Worm (Caenorhabditis elegans) whole organism, L2 larva: Measurements from ENCODE around the gene mec-7.

Source experiments
- C34F6.9 ChIP-seq: fragments of 150-350 bp; optimal IDR thresholded peaks from 2 replicates; lab custom pipeline; 2014; ENCODE audit warnings: missing biosample characterization, missing genetic modification characterization
- F13H6.1 ChIP-seq: sonication (generic microtip); optimal IDR thresholded peaks from 2 replicates; lab custom pipeline; 2016; ENCODE audit warnings: missing genetic modification characterization, missing compliant biosample characterization
- R02D3.7 ChIP-seq: fragments of 150-350 bp; optimal IDR thresholded peaks from 2 replicates; lab custom pipeline; 2014; ENCODE audit warnings: missing biosample characterization, missing genetic modification characterization
- ZK546.5 ChIP-seq: sonication (generic microtip); optimal IDR thresholded peaks from 2 replicates; lab custom pipeline; 2017; ENCODE audit warnings: missing biosample characterization, missing genetic modification characterization
- aly-2 ChIP-seq: fragments of 150-350 bp; optimal IDR thresholded peaks from 2 replicates; lab custom pipeline; 2014; ENCODE audit warnings: missing biosample characterization, missing genetic modification characterization
- ama-1 ChIP-seq: fragments of 150-350 bp; optimal IDR thresholded peaks from 2 replicates; lab custom pipeline; 2018; ENCODE audit warnings: inconsistent platforms
- blmp-1 ChIP-seq: sonication (generic microtip); optimal IDR thresholded peaks from 2 replicates; lab custom pipeline; 2017; ENCODE audit warnings: missing genetic modification characterization, mild to moderate bottlenecking, missing compliant biosample characterization, antibody characterized with exemption, moderate library complexity; ENCODE audit not compliant: insufficient read depth
- ceh-16 ChIP-seq: fragments of 150-350 bp; optimal IDR thresholded peaks from 2 replicates; lab custom pipeline; 2014; ENCODE audit warnings: missing biosample characterization, missing genetic modification characterization
- ceh-82 ChIP-seq: fragments of 150-350 bp; optimal IDR thresholded peaks from 2 replicates; lab custom pipeline; 2014; ENCODE audit warnings: missing biosample characterization, missing genetic modification characterization
- crh-2 ChIP-seq: sonication (generic microtip); optimal IDR thresholded peaks from 2 replicates; lab custom pipeline; 2017; ENCODE audit warnings: missing biosample characterization, missing genetic modification characterization
- dmd-4 ChIP-seq: sonication (generic microtip); optimal IDR thresholded peaks from 2 replicates; lab custom pipeline; 2017; ENCODE audit warnings: missing biosample characterization, missing genetic modification characterization
- egl-27 ChIP-seq: sonication (generic microtip); optimal IDR thresholded peaks from 3 replicates; lab custom pipeline; 2017; ENCODE audit warnings: missing biosample characterization, missing genetic modification reagents, missing genetic modification characterization
- elt-3 ChIP-seq: sonication (generic microtip); optimal IDR thresholded peaks from 2 replicates; lab custom pipeline; 2017; ENCODE audit warnings: missing biosample characterization, missing genetic modification characterization
- fos-1 ChIP-seq: fragments of 150-350 bp; optimal IDR thresholded peaks from 2 replicates; lab custom pipeline; 2014; ENCODE audit warnings: missing biosample characterization, missing genetic modification characterization
- gmeb-1 ChIP-seq: fragments of 150-350 bp; optimal IDR thresholded peaks from 2 replicates; lab custom pipeline; 2014; ENCODE audit warnings: missing biosample characterization, missing genetic modification characterization
- lin-11 ChIP-seq: fragments of 150-350 bp; sonication (generic microtip); optimal IDR thresholded peaks from 2 replicates; lab custom pipeline; 2014; ENCODE audit warnings: missing biosample characterization, missing genetic modification characterization, inconsistent platforms, mixed read lengths
- lin-13 ChIP-seq: fragments of 150-350 bp; optimal IDR thresholded peaks from 2 replicates; lab custom pipeline; 2014; ENCODE audit warnings: missing biosample characterization, missing genetic modification reagents, missing genetic modification characterization
- lin-39 ChIP-seq: fragments of 150-350 bp; optimal IDR thresholded peaks from 2 replicates; lab custom pipeline; 2014; ENCODE audit warnings: missing biosample characterization, missing genetic modification reagents, missing genetic modification characterization
- lsy-2 ChIP-seq, 2 experiments: fragments of 150-350 bp in 1 of 2; sonication (generic microtip) in 1 of 2; optimal IDR thresholded peaks; 2 replicates each; lab custom pipeline; 2014 to 2017; ENCODE audit warnings: missing biosample characterization in 2 of 2, missing genetic modification characterization in 2 of 2
- mab-5 ChIP-seq: fragments of 150-350 bp; optimal IDR thresholded peaks from 2 replicates; lab custom pipeline; 2014; ENCODE audit warnings: missing biosample characterization, missing genetic modification characterization
- mbf-1 ChIP-seq: sonication (generic microtip); optimal IDR thresholded peaks from 2 replicates; lab custom pipeline; 2017; ENCODE audit warnings: missing biosample characterization, missing genetic modification characterization
- mdl-1 ChIP-seq, 2 experiments: fragments of 150-350 bp in 1 of 2; sonication (generic microtip) in 1 of 2; optimal IDR thresholded peaks; 2 replicates each; lab custom pipeline; 2017; ENCODE audit warnings: missing biosample characterization in 2 of 2, missing genetic modification characterization in 2 of 2
- nhr-11 ChIP-seq: fragments of 150-350 bp; optimal IDR thresholded peaks from 2 replicates; lab custom pipeline; 2014; ENCODE audit warnings: missing biosample characterization, missing genetic modification characterization
- nhr-129 ChIP-seq: fragments of 150-350 bp; optimal IDR thresholded peaks from 2 replicates; lab custom pipeline; 2014; ENCODE audit warnings: missing biosample characterization, missing genetic modification characterization
- nhr-21 ChIP-seq: fragments of 150-350 bp; optimal IDR thresholded peaks from 2 replicates; lab custom pipeline; 2014; ENCODE audit warnings: missing biosample characterization, missing genetic modification characterization
- nhr-23 ChIP-seq: fragments of 150-350 bp; optimal IDR thresholded peaks from 2 replicates; lab custom pipeline; 2014; ENCODE audit warnings: missing biosample characterization, missing genetic modification reagents, missing genetic modification characterization
- nhr-237 ChIP-seq: fragments of 150-350 bp; optimal IDR thresholded peaks from 2 replicates; lab custom pipeline; 2014; ENCODE audit warnings: missing biosample characterization, missing genetic modification characterization
- nhr-25 ChIP-seq: fragments of 150-350 bp; sonication (generic microtip); optimal IDR thresholded peaks from 3 replicates; lab custom pipeline; 2014; ENCODE audit warnings: missing biosample characterization, missing genetic modification characterization
- nhr-6 ChIP-seq: fragments of 150-350 bp; optimal IDR thresholded peaks from 2 replicates; lab custom pipeline; 2014; ENCODE audit warnings: missing biosample characterization, missing genetic modification characterization
- nhr-77 ChIP-seq: fragments of 150-350 bp; optimal IDR thresholded peaks from 2 replicates; lab custom pipeline; 2014; ENCODE audit warnings: missing biosample characterization, missing genetic modification characterization
- peb-1 ChIP-seq: fragments of 150-350 bp; optimal IDR thresholded peaks from 2 replicates; lab custom pipeline; 2014; ENCODE audit warnings: missing biosample characterization, missing genetic modification characterization
- sem-4 ChIP-seq: fragments of 150-350 bp; optimal IDR thresholded peaks from 2 replicates; lab custom pipeline; 2014; ENCODE audit warnings: missing biosample characterization, missing genetic modification reagents, missing genetic modification characterization
- skn-1 ChIP-seq: sonication (generic microtip); optimal IDR thresholded peaks from 2 replicates; lab custom pipeline; 2017; ENCODE audit warnings: missing biosample characterization, missing genetic modification characterization
- sma-3 ChIP-seq: sonication (generic microtip); optimal IDR thresholded peaks from 2 replicates; lab custom pipeline; 2016; ENCODE audit warnings: missing genetic modification reagents, missing genetic modification characterization, missing compliant biosample characterization
- sma-9 ChIP-seq, 2 experiments: fragments of 150-350 bp in 1 of 2; sonication (generic microtip) in 1 of 2; optimal IDR thresholded peaks; 2 replicates each; lab custom pipeline; 2014 to 2016; ENCODE audit warnings: missing genetic modification characterization in 2 of 2, mild to moderate bottlenecking in 1 of 2, missing biosample characterization in 1 of 2, missing compliant biosample characterization in 1 of 2, missing genetic modification reagents in 1 of 2, moderate library complexity in 1 of 2
- snpc-4 ChIP-seq: fragments of 150-350 bp; optimal IDR thresholded peaks from 2 replicates; lab custom pipeline; 2014; ENCODE audit warnings: missing biosample characterization, missing genetic modification characterization
- unc-39 ChIP-seq: fragments of 150-350 bp; optimal IDR thresholded peaks from 2 replicates; lab custom pipeline; 2014; ENCODE audit warnings: missing biosample characterization, missing genetic modification characterization
- unc-55 ChIP-seq: fragments of 150-350 bp; sonication (generic microtip); optimal IDR thresholded peaks from 3 replicates; lab custom pipeline; 2014; ENCODE audit warnings: missing biosample characterization, missing genetic modification reagents, missing genetic modification characterization
- zag-1 ChIP-seq: fragments of 150-350 bp; optimal IDR thresholded peaks from 2 replicates; lab custom pipeline; 2014; ENCODE audit warnings: missing biosample characterization, missing genetic modification characterization
- ztf-1 ChIP-seq: fragments of 200-800 bp; sonication (Bioruptor generic); conservative IDR thresholded peaks from 2 replicates; pipeline ENCODE4 v1.3.6; 2022; ENCODE audit warnings: missing genetic modification characterization, missing compliant biosample characterization
- ztf-11 ChIP-seq: sonication (generic microtip); optimal IDR thresholded peaks from 2 replicates; lab custom pipeline; 2017; ENCODE audit warnings: missing biosample characterization, missing genetic modification characterization
- ztf-4 ChIP-seq: fragments of 150-350 bp; optimal IDR thresholded peaks from 2 replicates; lab custom pipeline; 2014; ENCODE audit warnings: missing biosample characterization, missing genetic modification characterization

mec-7 gene

ce11 chrX:7794306-7794743 is 17.8 kb upstream of the mec-7 start:
- peak; percentile 57 for TF ChIP-seq sma-9 (GFP tag; optimal IDR thresholded peaks at IDR 0.05; lab: Kevin White, UChicago)
- TF ChIP-seq sma-9 (tag; optimal IDR thresholded peaks at IDR 0.05; lab: Kevin White, UChicago) = no peak
- peak; percentile 59 for TF ChIP-seq sma-3 (GFP tag; lab: Kevin White, UChicago)
- TF ChIP-seq lsy-2 (tag; optimal IDR thresholded peaks at IDR 0.05; lab: Kevin White, UChicago) = peak in 1 of 2 experiments; percentile 47
- peak; percentile 35 for TF ChIP-seq nhr-129
- TF ChIP-seq peb-1 (tag; lab: Kevin White, UChicago) = no peak
- TF ChIP-seq crh-2 (tag; lab: Kevin White, UChicago) = peak; percentile 32
- peak; percentile 18 for TF ChIP-seq nhr-11
- TF ChIP-seq nhr-21 (tag; lab: Kevin White, UChicago) = peak; percentile 63
- peak; percentile 4 for TF ChIP-seq lin-13 (GFP tag; lab: Kevin White, UChicago)
- no peak for TF ChIP-seq unc-39 (tag; lab: Kevin White, UChicago)
- TF ChIP-seq nhr-25 (tag; lab: Kevin White, UChicago) = peak; percentile 32
- no peak for TF ChIP-seq R02D3.7 (tag; lab: Kevin White, UChicago)
- no peak for TF ChIP-seq dmd-4
- TF ChIP-seq blmp-1 (tag; lab: Kevin White, UChicago) = peak; percentile 44
- no peak for TF ChIP-seq C34F6.9 (tag; lab: Kevin White, UChicago)
- TF ChIP-seq nhr-237 (tag; lab: Kevin White, UChicago) = no peak
- peak; percentile 6 for TF ChIP-seq unc-55 (GFP tag; lab: Kevin White, UChicago)
- TF ChIP-seq fos-1 (tag; lab: Kevin White, UChicago) = peak; percentile 12
- no peak for TF ChIP-seq ztf-11 (tag; lab: Kevin White, UChicago)

DNA sequence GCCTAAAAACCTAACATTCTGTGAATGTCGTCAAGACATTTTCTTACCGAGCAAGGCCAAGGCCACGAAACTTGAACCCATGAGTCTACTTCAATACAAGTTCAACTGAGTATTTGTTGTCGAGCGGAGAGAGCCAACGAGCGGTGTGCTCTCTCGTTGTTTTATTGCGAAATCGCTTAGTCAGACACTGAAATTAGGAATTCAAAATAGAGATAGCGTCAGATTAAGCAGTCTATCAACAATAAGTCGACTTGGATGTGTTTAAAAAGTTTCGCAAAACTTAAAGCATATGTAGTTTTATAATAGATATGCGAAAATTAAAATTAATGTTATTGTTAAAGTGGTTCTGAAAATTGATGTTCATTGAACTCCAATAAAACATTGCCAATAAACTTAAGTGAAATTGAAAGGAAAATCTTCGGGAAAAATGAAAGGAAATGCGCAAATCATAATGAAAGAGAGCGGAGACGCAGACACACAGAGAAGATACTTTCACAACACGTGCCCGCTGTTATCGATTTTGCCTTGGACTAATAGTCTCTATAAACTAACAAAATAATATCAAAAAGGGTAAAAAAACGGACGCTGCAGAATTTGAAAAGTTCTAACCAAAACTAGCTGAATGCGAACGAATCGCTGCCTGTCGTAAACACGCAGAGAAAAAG is 17.0 kb upstream of the mec-7 start, which contains the start of gene ZK154.6:
ZK154.6 (minus strand) TSS at position 187 of the 665 bp plus-strand sequence.
- no peak for TF ChIP-seq zag-1 (tag; lab: Kevin White, UChicago)
- peak; percentile 14 for TF ChIP-seq sma-3 (GFP tag; lab: Kevin White, UChicago)
- TF ChIP-seq aly-2 (tag; lab: Kevin White, UChicago) = no peak
- TF ChIP-seq F13H6.1 (tag; lab: Kevin White, UChicago) = peak; percentile 5
- TF ChIP-seq nhr-129 = peak; percentile 33
- no peak for TF ChIP-seq elt-3 (tag; lab: Kevin White, UChicago)
- TF ChIP-seq gmeb-1 (tag; lab: Kevin White, UChicago) = no peak
- peak in 1 of 2 experiments; percentile 55 for TF ChIP-seq lsy-2 (tag; optimal IDR thresholded peaks at IDR 0.05; lab: Kevin White, UChicago)
- peak; percentile 33 for TF ChIP-seq nhr-6 (tag; lab: Kevin White, UChicago)
- no peak for TF ChIP-seq snpc-4 (tag; lab: Kevin White, UChicago)
- peak; percentile 16 for TF ChIP-seq crh-2 (tag; lab: Kevin White, UChicago)
- peak; percentile 70 to 76 for TF ChIP-seq mdl-1 (tag; optimal IDR thresholded peaks at IDR 0.05; lab: Kevin White, UChicago)
- peak; percentile 42 for TF ChIP-seq unc-55 (GFP tag; lab: Kevin White, UChicago)
- peak; percentile 40 for TF ChIP-seq nhr-25 (tag; lab: Kevin White, UChicago)
- peak; percentile 68 for TF ChIP-seq C34F6.9 (tag; lab: Kevin White, UChicago)
- peak; percentile 64 for TF ChIP-seq sma-9 (GFP tag; optimal IDR thresholded peaks at IDR 0.05; lab: Kevin White, UChicago)
- TF ChIP-seq sma-9 (tag; optimal IDR thresholded peaks at IDR 0.05; lab: Kevin White, UChicago) = no peak
- TF ChIP-seq ztf-1 (GFP tag; lab: Robert Waterston, UW) = no peak
- no peak for TF ChIP-seq peb-1 (tag; lab: Kevin White, UChicago)
- peak; percentile 96 for TF ChIP-seq blmp-1 (tag; lab: Kevin White, UChicago)

ce11 chrX:7791802-7792201 is 15.3 kb upstream of the mec-7 start:
- peak; percentile 28 for TF ChIP-seq sem-4 (tag; lab: Kevin White, UChicago)
- TF ChIP-seq fos-1 (tag; lab: Kevin White, UChicago) = peak; percentile 79
- no peak for TF ChIP-seq peb-1 (tag; lab: Kevin White, UChicago)
- no peak for TF ChIP-seq ztf-1 (GFP tag; lab: Robert Waterston, UW)
- TF ChIP-seq ceh-82 (tag; lab: Kevin White, UChicago) = no peak
- no peak for TF ChIP-seq lin-39 (tag; lab: Kevin White, UChicago)
- TF ChIP-seq unc-39 (tag; lab: Kevin White, UChicago) = no peak
- TF ChIP-seq ama-1 = no peak
- peak; percentile 49 for TF ChIP-seq nhr-129
- no peak for TF ChIP-seq mbf-1 (tag; lab: Kevin White, UChicago)
- peak; percentile 69 for TF ChIP-seq lin-11 (tag; lab: Kevin White, UChicago)
- TF ChIP-seq unc-55 (GFP tag; lab: Kevin White, UChicago) = peak; percentile 70
- TF ChIP-seq gmeb-1 (tag; lab: Kevin White, UChicago) = no peak
- no peak for TF ChIP-seq mdl-1 (tag; optimal IDR thresholded peaks at IDR 0.05; lab: Kevin White, UChicago)
- TF ChIP-seq nhr-23 (tag; lab: Kevin White, UChicago) = no peak
- peak; percentile 54 for TF ChIP-seq nhr-21 (tag; lab: Kevin White, UChicago)
- no peak for TF ChIP-seq ZK546.5 (tag; lab: Kevin White, UChicago)
- TF ChIP-seq egl-27 (tag; lab: Kevin White, UChicago) = no peak
- TF ChIP-seq skn-1 (tag; lab: Kevin White, UChicago) = no peak
- no peak for TF ChIP-seq ztf-4 (tag; lab: Kevin White, UChicago)
- no peak for TF ChIP-seq mab-5 (tag; lab: Kevin White, UChicago)
- peak; percentile 77 for TF ChIP-seq sma-9 (GFP tag; optimal IDR thresholded peaks at IDR 0.05; lab: Kevin White, UChicago)
- TF ChIP-seq sma-9 (tag; optimal IDR thresholded peaks at IDR 0.05; lab: Kevin White, UChicago) = no peak
- peak; percentile 53 for TF ChIP-seq zag-1 (tag; lab: Kevin White, UChicago)
- no peak for TF ChIP-seq ceh-16 (tag; lab: Kevin White, UChicago)
- TF ChIP-seq blmp-1 (tag; lab: Kevin White, UChicago) = no peak
- TF ChIP-seq lin-13 (GFP tag; lab: Kevin White, UChicago) = peak; percentile 19
- peak; percentile 16 for TF ChIP-seq F13H6.1 (tag; lab: Kevin White, UChicago)
- no peak for TF ChIP-seq aly-2 (tag; lab: Kevin White, UChicago)
- TF ChIP-seq dmd-4 = no peak
- TF ChIP-seq C34F6.9 (tag; lab: Kevin White, UChicago) = peak; percentile 72
- TF ChIP-seq lsy-2 (tag; optimal IDR thresholded peaks at IDR 0.05; lab: Kevin White, UChicago) = peak in 1 of 2 experiments; percentile 71
- peak; percentile 30 for TF ChIP-seq crh-2 (tag; lab: Kevin White, UChicago)
- no peak for TF ChIP-seq nhr-77 (tag; lab: Kevin White, UChicago)
- no peak for TF ChIP-seq R02D3.7 (tag; lab: Kevin White, UChicago)
